Worm (Caenorhabditis elegans) whole organism, L1 larva: Measurements from ENCODE around the gene clec-226.

Experiments used
- blmp-1 ChIP-seq: fragments of 150-350 bp; optimal IDR thresholded peaks from 2 replicates; lab custom pipeline; 2014; ENCODE audit warnings: missing biosample characterization, missing genetic modification characterization
- nhr-19 ChIP-seq: fragments of 200-800 bp; sonication (Bioruptor generic); conservative IDR thresholded peaks from 2 replicates; pipeline ENCODE4 v1.3.6; 2022; ENCODE audit warnings: missing genetic modification characterization, missing compliant biosample characterization
- nhr-28 ChIP-seq: fragments of 150-350 bp; optimal IDR thresholded peaks from 2 replicates; lab custom pipeline; 2014; ENCODE audit warnings: missing biosample characterization, missing genetic modification characterization
- unc-130 ChIP-seq: fragments of 150-350 bp; optimal IDR thresholded peaks from 2 replicates; lab custom pipeline; 2017; ENCODE audit warnings: missing biosample characterization, missing genetic modification characterization, inconsistent platforms
- xbp-1 ChIP-seq: sonication (generic microtip); optimal IDR thresholded peaks from 2 replicates; lab custom pipeline; 2016; ENCODE audit warnings: missing genetic modification characterization, missing compliant biosample characterization

ce11 chrV:13946385-13947019, at the start of gene clec-226, which contains the start of gene srx-10:
- TF ChIP-seq nhr-28 (tag; lab: Kevin White, UChicago) (no peak), xbp-1 (no peak), unc-130 (tag; lab: Kevin White, UChicago) (no peak), blmp-1 (tag; lab: Kevin White, UChicago) (no peak), nhr-19 (GFP tag; lab: Robert Waterston, UW) (no peak)
